Worm (Caenorhabditis elegans) whole organism, young adult: ENCODE results near the gene ntl-9.
A peak's percentile ranks its signal among the peaks of the same experiment; 100 is the strongest.

Source experiments
- C17E4.6 ChIP-seq: fragments of 200-800 bp; sonication (Bioruptor generic); IDR thresholded peaks from 2 replicates; pipeline ENCODE4 v1.3.6; 2022; ENCODE audit warnings: missing genetic modification reagents, missing genetic modification characterization, missing compliant biosample characterization
- D2030.7 ChIP-seq: fragments of 200-800 bp; sonication (Bioruptor generic); IDR thresholded peaks from 2 replicates; pipeline ENCODE4 v1.3.6; 2022; ENCODE audit warnings: missing genetic modification reagents, missing genetic modification characterization, missing compliant biosample characterization
- F10E7.11 ChIP-seq: sonication (generic microtip); optimal IDR thresholded peaks from 2 replicates; lab custom pipeline; 2017; ENCODE audit warnings: mild to moderate bottlenecking, missing genetic modification characterization, moderate library complexity, missing compliant biosample characterization
- F37B4.10 ChIP-seq: fragments of 200-800 bp; sonication (Bioruptor generic); IDR thresholded peaks from 2 replicates; pipeline ENCODE4 v1.3.6; 2022; ENCODE audit warnings: missing genetic modification characterization, missing compliant biosample characterization
- F49E8.2 ChIP-seq: sonication (generic microtip); optimal IDR thresholded peaks from 3 replicates; lab custom pipeline; 2017; ENCODE audit warnings: missing genetic modification characterization, mild to moderate bottlenecking, missing compliant biosample characterization, antibody characterized with exemption, moderate library complexity; ENCODE audit not compliant: insufficient read depth
- F52B5.7 ChIP-seq: sonication (generic microtip); optimal IDR thresholded peaks from 2 replicates; lab custom pipeline; 2016; ENCODE audit warnings: mild to moderate bottlenecking, missing genetic modification characterization, missing compliant biosample characterization
- K11D2.4 ChIP-seq: fragments of 200-800 bp; sonication (Bioruptor generic); IDR thresholded peaks from 2 replicates; pipeline ENCODE4 v1.3.6; 2022; ENCODE audit warnings: missing genetic modification reagents, missing genetic modification characterization, missing compliant biosample characterization
- T26A5.8 ChIP-seq: sonication (generic microtip); optimal IDR thresholded peaks from 2 replicates; lab custom pipeline; 2016; ENCODE audit warnings: missing genetic modification characterization, missing compliant biosample characterization
- Y56A3A.18 ChIP-seq: fragments of 200-800 bp; sonication (Bioruptor generic); IDR thresholded peaks from 2 replicates; pipeline ENCODE4 v1.3.6; 2022; ENCODE audit warnings: missing genetic modification reagents, missing genetic modification characterization, missing compliant biosample characterization
- Y67H2A.10 ChIP-seq: fragments of 200-800 bp; sonication (Bioruptor generic); conservative IDR thresholded peaks from 2 replicates; pipeline ENCODE4 v1.3.6; 2022; ENCODE audit warnings: missing genetic modification reagents, missing genetic modification characterization, missing compliant biosample characterization
- ZK185.1 ChIP-seq: sonication (generic microtip); optimal IDR thresholded peaks from 2 replicates; lab custom pipeline; 2016; ENCODE audit warnings: mild to moderate bottlenecking, missing genetic modification characterization, missing compliant biosample characterization; ENCODE audit not compliant: poor library complexity, severe bottlenecking
- aptf-3 ChIP-seq: fragments of 200-800 bp; sonication (Bioruptor generic); IDR thresholded peaks from 2 replicates; pipeline ENCODE4 v1.3.6; 2022; ENCODE audit warnings: missing genetic modification characterization, missing compliant biosample characterization
- attf-3 ChIP-seq: fragments of 200-800 bp; sonication (Bioruptor generic); conservative IDR thresholded peaks from 2 replicates; pipeline ENCODE4 v1.3.6; 2022; ENCODE audit warnings: missing genetic modification reagents, missing genetic modification characterization, missing compliant biosample characterization
- attf-5 ChIP-seq: fragments of 200-800 bp; sonication (Bioruptor generic); optimal IDR thresholded peaks from 2 replicates; lab custom pipeline; 2018; ENCODE audit warnings: mild to moderate bottlenecking, missing genetic modification characterization, missing compliant biosample characterization
- bed-1 ChIP-seq: fragments of 200-800 bp; sonication (Bioruptor generic); IDR thresholded peaks from 2 replicates; pipeline ENCODE4 v1.3.6; 2022; ENCODE audit warnings: missing genetic modification reagents, missing genetic modification characterization, missing compliant biosample characterization
- ccch-3 ChIP-seq: fragments of 200-800 bp; sonication (Bioruptor generic); optimal IDR thresholded peaks from 2 replicates; lab custom pipeline; 2018; ENCODE audit warnings: mild to moderate bottlenecking, missing genetic modification characterization, missing compliant biosample characterization
- cebp-1 ChIP-seq, 2 experiments: fragments of 200-800 bp in 1 of 2; sonication (Bioruptor generic) in 1 of 2; sonication (generic microtip) in 1 of 2; IDR thresholded peaks in 1 of 2; optimal IDR thresholded peaks in 1 of 2; 2 replicates each; pipeline versions ENCODE4 v1.3.6 to Lab custom; 2017 to 2022; ENCODE audit warnings: missing compliant biosample characterization in 2 of 2, missing genetic modification characterization in 2 of 2, mild to moderate bottlenecking in 1 of 2, missing genetic modification reagents in 1 of 2, moderate library complexity in 1 of 2
- ceh-79 ChIP-seq: sonication (generic microtip); optimal IDR thresholded peaks from 2 replicates; lab custom pipeline; 2017; ENCODE audit warnings: mild to moderate bottlenecking, missing genetic modification characterization, missing compliant biosample characterization
- die-1 ChIP-seq: sonication (generic microtip); optimal IDR thresholded peaks from 2 replicates; lab custom pipeline; 2016; ENCODE audit warnings: missing genotype, mild to moderate bottlenecking, missing genetic modification characterization, missing compliant biosample characterization
- egl-44 ChIP-seq: fragments of 200-800 bp; sonication (Bioruptor generic); IDR thresholded peaks from 2 replicates; pipeline ENCODE4 v1.3.6; 2022; ENCODE audit warnings: missing genetic modification reagents, missing genetic modification characterization, missing compliant biosample characterization
- egrh-3 ChIP-seq: fragments of 200-800 bp; sonication (Bioruptor generic); IDR thresholded peaks from 2 replicates; pipeline ENCODE4 v1.3.6; 2022; ENCODE audit warnings: missing genetic modification reagents, missing genetic modification characterization, missing compliant biosample characterization
- hlh-12 ChIP-seq: sonication (generic microtip); optimal IDR thresholded peaks from 2 replicates; lab custom pipeline; 2016; ENCODE audit warnings: missing genetic modification characterization, missing compliant biosample characterization
- hrde-1 ChIP-seq: sonication (generic microtip); optimal IDR thresholded peaks from 2 replicates; lab custom pipeline; 2016; ENCODE audit warnings: missing genetic modification characterization, mild to moderate bottlenecking, missing compliant biosample characterization, moderate library complexity, missing genotype, missing genetic modification reagents, borderline replicate concordance
- let-607 ChIP-seq, 2 experiments: fragments of 200-800 bp in 1 of 2; sonication (Bioruptor generic) in 1 of 2; sonication (generic microtip) in 1 of 2; optimal IDR thresholded peaks; 2 replicates each; lab custom pipeline; 2016 to 2018; ENCODE audit warnings: mild to moderate bottlenecking in 2 of 2, missing compliant biosample characterization in 2 of 2, missing genetic modification characterization in 2 of 2, moderate library complexity in 2 of 2, missing genotype in 1 of 2
- lin-26 ChIP-seq: fragments of 200-800 bp; sonication (Bioruptor generic); IDR thresholded peaks from 2 replicates; pipeline ENCODE4 v1.3.6; 2022; ENCODE audit warnings: missing genetic modification reagents, missing genetic modification characterization, missing compliant biosample characterization
- lir-1 ChIP-seq: fragments of 200-800 bp; sonication (Bioruptor generic); conservative IDR thresholded peaks from 2 replicates; pipeline ENCODE4 v1.3.6; 2022; ENCODE audit warnings: missing genetic modification reagents, missing genetic modification characterization, missing compliant biosample characterization
- lsl-1 ChIP-seq: fragments of 200-800 bp; sonication (Bioruptor generic); optimal IDR thresholded peaks from 2 replicates; lab custom pipeline; 2018; ENCODE audit warnings: mild to moderate bottlenecking, missing genetic modification characterization, moderate library complexity, missing compliant biosample characterization
- madf-10 ChIP-seq: sonication (generic microtip); optimal IDR thresholded peaks from 2 replicates; lab custom pipeline; 2016; ENCODE audit warnings: mild to moderate bottlenecking, missing genetic modification characterization, missing compliant biosample characterization
- madf-6 ChIP-seq: fragments of 200-800 bp; sonication (Bioruptor generic); IDR thresholded peaks from 2 replicates; pipeline ENCODE4 v1.3.6; 2022; ENCODE audit warnings: missing genetic modification reagents, missing genetic modification characterization, missing compliant biosample characterization
- mes-4 ChIP-seq: sonication (generic microtip); optimal IDR thresholded peaks from 2 replicates; lab custom pipeline; 2016; ENCODE audit warnings: missing genotype, missing genetic modification characterization, missing compliant biosample characterization
- mxl-1 ChIP-seq: sonication (generic microtip); optimal IDR thresholded peaks from 2 replicates; lab custom pipeline; 2016; ENCODE audit warnings: missing genetic modification characterization, missing compliant biosample characterization
- nfya-1 ChIP-seq: sonication (generic microtip); optimal IDR thresholded peaks from 2 replicates; lab custom pipeline; 2017; ENCODE audit warnings: antibody characterized with exemption, missing compliant biosample characterization, missing genetic modification characterization, borderline replicate concordance; ENCODE audit not compliant: insufficient read depth
- nhr-179 ChIP-seq: sonication (generic microtip); optimal IDR thresholded peaks from 2 replicates; lab custom pipeline; 2016; ENCODE audit warnings: mild to moderate bottlenecking, missing genetic modification characterization, missing compliant biosample characterization
- rcor-1 ChIP-seq: fragments of 200-800 bp; sonication (Bioruptor generic); IDR thresholded peaks from 2 replicates; pipeline ENCODE4 v1.3.6; 2022; ENCODE audit warnings: missing genetic modification reagents, missing genetic modification characterization, missing compliant biosample characterization
- rpc-1 ChIP-seq, 2 experiments: fragments of 150-350 bp in 1 of 2; sonication (generic microtip) in 1 of 2; optimal IDR thresholded peaks; 2 replicates each; lab custom pipeline; 2014 to 2018; ENCODE audit warnings: missing biosample characterization in 1 of 2, missing genetic modification characterization in 1 of 2, missing genetic modification reagents in 1 of 2, missing genotype in 1 of 2
- sdz-38 ChIP-seq: sonication (generic microtip); optimal IDR thresholded peaks from 2 replicates; lab custom pipeline; 2016; ENCODE audit warnings: missing genotype, missing genetic modification characterization, missing compliant biosample characterization
- snpc-1.3 ChIP-seq: sonication (generic microtip); optimal IDR thresholded peaks from 2 replicates; lab custom pipeline; 2017; ENCODE audit warnings: missing genetic modification characterization, mild to moderate bottlenecking, missing compliant biosample characterization, antibody characterized with exemption, moderate library complexity, missing genotype, missing genetic modification reagents; ENCODE audit not compliant: insufficient read depth
- snpc-3.4 ChIP-seq: sonication (generic microtip); optimal IDR thresholded peaks from 2 replicates; lab custom pipeline; 2017; ENCODE audit warnings: missing genetic modification characterization, mild to moderate bottlenecking, missing compliant biosample characterization, antibody characterized with exemption, moderate library complexity, missing genotype, missing genetic modification reagents
- somi-1 ChIP-seq: fragments of 200-800 bp; sonication (Bioruptor generic); optimal IDR thresholded peaks from 2 replicates; lab custom pipeline; 2018; ENCODE audit warnings: mild to moderate bottlenecking, missing genetic modification characterization, missing compliant biosample characterization
- sptf-2 ChIP-seq: fragments of 200-800 bp; sonication (Bioruptor generic); optimal IDR thresholded peaks from 2 replicates; lab custom pipeline; 2018; ENCODE audit warnings: mild to moderate bottlenecking, missing genetic modification characterization, missing compliant biosample characterization
- tbp1 ChIP-seq: fragments of 200-800 bp; sonication (Bioruptor generic); optimal IDR thresholded peaks from 2 replicates; lab custom pipeline; 2018; ENCODE audit warnings: mild to moderate bottlenecking, missing genetic modification characterization, missing compliant biosample characterization
- unc-130 ChIP-seq: sonication (generic microtip); optimal IDR thresholded peaks from 2 replicates; lab custom pipeline; 2016; ENCODE audit warnings: missing genetic modification reagents, missing genetic modification characterization, missing compliant biosample characterization
- xnd-1 ChIP-seq: sonication (generic microtip); optimal IDR thresholded peaks from 2 replicates; lab custom pipeline; 2016; ENCODE audit warnings: missing genotype, missing genetic modification reagents, missing genetic modification characterization, missing compliant biosample characterization
- ztf-22 ChIP-seq: fragments of 200-800 bp; sonication (Bioruptor generic); optimal IDR thresholded peaks from 2 replicates; lab custom pipeline; 2018; ENCODE audit warnings: mild to moderate bottlenecking, missing genetic modification characterization, moderate library complexity, missing compliant biosample characterization
- ztf-26 ChIP-seq: sonication (generic microtip); optimal IDR thresholded peaks from 2 replicates; lab custom pipeline; 2017; ENCODE audit warnings: missing genetic modification characterization, missing compliant biosample characterization
- ztf-3 ChIP-seq: fragments of 200-800 bp; sonication (Bioruptor generic); optimal IDR thresholded peaks from 2 replicates; lab custom pipeline; 2018; ENCODE audit warnings: mild to moderate bottlenecking, missing genetic modification characterization, missing compliant biosample characterization
- ztf-6 ChIP-seq: fragments of 200-800 bp; sonication (Bioruptor generic); IDR thresholded peaks from 2 replicates; pipeline ENCODE4 v1.3.6; 2022; ENCODE audit warnings: missing genetic modification reagents, missing genetic modification characterization, missing compliant biosample characterization

Gene ntl-9

ce11 chrIII:4962886-4963285 lies 18.6 kb downstream of the ntl-9 start, which contains the start of gene C27F2.9 (continued):
- TF ChIP-seq egrh-3 (GFP tag; lab: Robert Waterston, UW) (0 out of 2 replicates have a peak, but pooled peaks have one; percentile 12), ccch-3 (no peak), cebp-1 (GFP tag; IDR thresholded peaks at IDR 0.05; lab: Robert Waterston, UW) (no peak), cebp-1 (tag; optimal IDR thresholded peaks at IDR 0.05; lab: Kevin White, UChicago) (no peak), T26A5.8 (tag; lab: Kevin White, UChicago) (no peak), unc-130 (GFP tag; lab: Kevin White, UChicago) (peak; percentile 48), rcor-1 (GFP tag; lab: Robert Waterston, UW) (peak; percentile 90), rpc-1 (optimal IDR thresholded peaks at IDR 0.05; lab: Kevin White, UChicago) (no peak), rpc-1 (tag; optimal IDR thresholded peaks at IDR 0.05; lab: Kevin White, UChicago) (no peak), K11D2.4 (peak; percentile 83), aptf-3 (GFP tag; lab: Robert Waterston, UW) (no peak), ztf-3 (GFP tag; lab: Kevin White, UChicago) (no peak), C17E4.6 (GFP tag; lab: Robert Waterston, UW) (no peak), Y56A3A.18 (GFP tag; lab: Robert Waterston, UW) (no peak), egl-44 (GFP tag; lab: Robert Waterston, UW) (no peak), F52B5.7 (tag; lab: Kevin White, UChicago) (no peak), hlh-12 (tag; lab: Kevin White, UChicago) (no peak), tbp1 (GFP tag; lab: Kevin White, UChicago) (no peak), madf-6 (GFP tag; lab: Robert Waterston, UW) (no peak), F49E8.2 (tag; lab: Kevin White, UChicago) (no peak), let-607 (tag; optimal IDR thresholded peaks at IDR 0.05; lab: Kevin White, UChicago) (peak in 1 of 2 experiments; percentile 22), ceh-79 (no peak), F37B4.10 (no peak), nfya-1 (tag; lab: Kevin White, UChicago) (no peak), die-1 (tag; lab: Kevin White, UChicago) (no peak), mes-4 (tag; lab: Kevin White, UChicago) (no peak), ztf-26 (tag; lab: Kevin White, UChicago) (peak; percentile 55), ztf-6 (GFP tag; lab: Robert Waterston, UW) (peak; percentile 42; the same call in 1 of the 2 replicates), lsl-1 (GFP tag; lab: Kevin White, UChicago) (peak; percentile 77), somi-1 (peak; percentile 35), snpc-1.3 (peak; percentile 54), madf-10 (tag; lab: Kevin White, UChicago) (peak; percentile 35), snpc-3.4 (tag; lab: Kevin White, UChicago) (peak; percentile 69), lir-1 (GFP tag; lab: Robert Waterston, UW) (no peak; the same call in 1 of the 2 replicates), sptf-2 (GFP tag; lab: Kevin White, UChicago) (no peak), lin-26 (GFP tag; lab: Robert Waterston, UW) (no peak), nhr-179 (no peak), mxl-1 (no peak), attf-5 (GFP tag; lab: Kevin White, UChicago) (peak; percentile 91), attf-3 (GFP tag; lab: Robert Waterston, UW) (peak; percentile 77), xnd-1 (peak; percentile 67), ZK185.1 (tag; lab: Kevin White, UChicago) (peak; percentile 55), ztf-22 (GFP tag; lab: Kevin White, UChicago) (no peak), hrde-1 (tag; lab: Kevin White, UChicago) (no peak), sdz-38 (tag; lab: Kevin White, UChicago) (no peak), Y67H2A.10 (GFP tag; lab: Robert Waterston, UW) (no peak), F10E7.11 (tag; lab: Kevin White, UChicago) (no peak), bed-1 (GFP tag; lab: Robert Waterston, UW) (no peak), D2030.7 (peak; percentile 62)
